Worm (Caenorhabditis elegans): ENCODE data around the gene F59A1.6.

F59A1.6 gene

DNA sequence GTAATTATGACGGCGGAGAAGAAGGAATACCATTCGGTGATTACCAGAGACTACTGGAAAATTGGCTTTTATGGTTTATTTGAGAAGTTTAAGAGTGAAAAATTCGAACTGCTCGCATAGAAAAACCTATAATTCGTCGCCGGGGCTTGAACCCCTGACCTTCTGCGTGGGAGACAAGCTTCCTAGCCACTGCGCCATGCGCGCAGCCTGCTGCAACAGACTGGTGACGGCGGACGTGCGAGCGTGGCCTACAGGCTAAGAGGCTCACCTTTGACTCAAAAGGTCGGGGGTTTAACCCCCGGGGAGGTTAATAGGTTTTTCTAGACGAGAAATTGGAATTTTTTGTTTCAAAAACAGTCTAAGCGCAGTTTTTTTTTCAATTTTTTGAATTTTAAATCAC is 20.6 kb upstream of the F59A1.6 start:
- no peak for TF ChIP-seq rpc-1 (optimal IDR thresholded peaks at IDR 0.05)
- TF ChIP-seq rpc-1 (tag; optimal IDR thresholded peaks at IDR 0.05): peak; percentile 40
- peak; percentile 56 for TF ChIP-seq tbp1 (GFP tag; optimal IDR thresholded peaks at IDR 0.05)
- no peak for TF ChIP-seq Y53F4B.3 (GFP tag; IDR thresholded peaks at IDR 0.05)
- TF ChIP-seq nhr-120 (GFP tag; IDR thresholded peaks at IDR 0.05): peak; percentile 77; the same call in 1 of the 2 replicates
- TF ChIP-seq zfh-2 (GFP tag; conservative IDR thresholded peaks at IDR 0.05): peak; percentile 67

DNA sequence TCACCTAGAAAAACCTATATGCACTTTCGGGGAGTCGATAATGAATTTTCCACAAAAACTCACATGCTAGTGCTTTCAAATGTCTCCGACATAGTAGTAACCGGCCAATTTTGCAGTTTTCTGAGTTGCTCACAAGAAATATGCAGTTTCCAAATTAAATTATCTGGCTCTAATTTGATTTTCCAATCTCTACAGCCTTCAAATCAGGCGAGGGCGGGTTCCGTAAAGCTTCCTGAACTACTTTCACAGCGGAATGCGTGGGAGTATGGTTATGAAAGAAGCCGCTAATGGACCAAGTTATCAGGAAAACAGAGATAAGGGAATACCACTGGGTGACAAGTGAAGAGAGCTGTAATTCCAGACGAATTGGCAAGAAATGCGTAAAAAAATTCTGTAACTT is 19.0 kb upstream of the F59A1.6 start, which contains the start of gene F59A1.11:
Gene F59A1.11, minus strand, starts transcription at position 101 of the 400 bp plus-strand sequence.
- TF ChIP-seq aptf-3 (GFP tag; IDR thresholded peaks at IDR 0.05) (no peak), Y56A3A.18 (GFP tag; IDR thresholded peaks at IDR 0.05) (no peak), F23B12.7 (tag; optimal IDR thresholded peaks at IDR 0.05; ENCODE audit: insufficient read depth) (no peak), ceh-58 (GFP tag; IDR thresholded peaks at IDR 0.05) (no peak), lsy-27 (tag; optimal IDR thresholded peaks at IDR 0.05; ENCODE audit: borderline replicate concordance, insufficient read depth) (no peak), snpc-3.4 (tag; optimal IDR thresholded peaks at IDR 0.05) (no peak), nhr-120 (GFP tag; IDR thresholded peaks at IDR 0.05) (no peak), madf-6 (GFP tag; IDR thresholded peaks at IDR 0.05) (no peak), sdz-38 (tag; optimal IDR thresholded peaks at IDR 0.05) (no peak), die-1 (tag; optimal IDR thresholded peaks at IDR 0.05) (no peak), somi-1 (GFP tag; optimal IDR thresholded peaks at IDR 0.05) (no peak), egrh-3 (GFP tag; IDR thresholded peaks at IDR 0.05) (no peak)

DNA sequence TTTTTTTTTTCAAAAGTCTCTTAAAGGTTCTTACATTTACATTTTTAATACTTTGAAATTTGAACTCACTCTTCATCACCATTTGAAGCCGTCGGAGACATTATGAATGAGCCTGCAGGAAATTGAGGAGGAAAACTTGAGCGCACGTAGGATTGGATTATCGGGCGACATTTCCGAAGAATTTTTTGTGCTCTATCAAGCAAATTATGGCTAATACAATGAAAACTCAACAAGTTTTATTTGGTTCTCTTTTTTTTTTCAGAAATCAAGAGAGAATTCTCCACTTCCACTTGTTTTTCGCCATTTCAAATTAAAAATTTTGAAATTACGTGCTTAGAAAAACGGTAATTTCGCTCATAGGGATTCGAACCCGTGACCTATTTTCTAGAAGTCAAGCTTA is 17.3 kb upstream of the F59A1.6 start, which contains the start of gene F59A1.12:
Gene F59A1.12, minus strand, starts transcription at position 101 of the 400 bp plus-strand sequence.
- no peak for TF ChIP-seq mel-28 (tag; optimal IDR thresholded peaks at IDR 0.05; ENCODE audit: borderline replicate concordance)
- TF ChIP-seq zim-3 (tag; optimal IDR thresholded peaks at IDR 0.05): no peak
- no peak for TF ChIP-seq madf-6 (GFP tag; IDR thresholded peaks at IDR 0.05)
- no peak for TF ChIP-seq die-1 (tag; optimal IDR thresholded peaks at IDR 0.05)
- TF ChIP-seq F52B5.7 (tag; optimal IDR thresholded peaks at IDR 0.05): no peak
- no peak for TF ChIP-seq T07F8.4 (tag; optimal IDR thresholded peaks at IDR 0.05)
- TF ChIP-seq mxl-1 (tag; optimal IDR thresholded peaks at IDR 0.05): no peak
- no peak for TF ChIP-seq ztf-26 (tag; optimal IDR thresholded peaks at IDR 0.05)
- TF ChIP-seq dox-1 (GFP tag; IDR thresholded peaks at IDR 0.05): no peak
- no peak for TF ChIP-seq lin-40 (tag; optimal IDR thresholded peaks at IDR 0.05)
- TF ChIP-seq let-607 (tag; optimal IDR thresholded peaks at IDR 0.05): no peak
- TF ChIP-seq egl-18 (GFP tag; IDR thresholded peaks at IDR 0.05): no peak
- TF ChIP-seq rpc-1 (optimal IDR thresholded peaks at IDR 0.05): no peak
- TF ChIP-seq rpc-1 (tag; optimal IDR thresholded peaks at IDR 0.05): no peak

DNA sequence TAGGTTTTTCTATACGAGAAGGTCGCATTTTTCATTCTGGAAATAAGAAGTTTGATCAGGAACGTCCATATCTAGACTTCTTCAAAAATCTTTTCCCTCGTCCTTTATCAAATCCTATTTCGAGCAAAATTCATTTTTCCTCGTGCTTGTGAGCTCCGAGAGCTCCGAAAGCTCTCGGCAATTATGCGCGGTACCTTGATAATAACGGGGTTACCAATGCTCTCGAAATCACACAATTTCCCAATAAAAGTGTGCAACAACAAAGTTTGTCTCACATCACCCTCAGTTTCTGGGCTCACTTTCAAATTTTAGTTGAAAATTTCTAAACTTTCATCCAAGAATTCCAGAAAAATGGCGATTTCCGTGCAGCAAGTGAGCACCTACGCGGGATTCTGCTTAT is 16.4 kb upstream of the F59A1.6 start, which contains the start of gene str-89:
Gene str-89, plus strand, starts transcription at position 301 of the 400 bp plus-strand sequence.
- TF ChIP-seq aptf-3 (GFP tag; IDR thresholded peaks at IDR 0.05): no peak
- no peak for TF ChIP-seq attf-6 (GFP tag; IDR thresholded peaks at IDR 0.05)
- no peak for TF ChIP-seq sdz-38 (tag; optimal IDR thresholded peaks at IDR 0.05)
- no peak for TF ChIP-seq lsl-1 (GFP tag; optimal IDR thresholded peaks at IDR 0.05)
- TF ChIP-seq lin-35 (GFP tag; optimal IDR thresholded peaks at IDR 0.05): no peak
- no peak for TF ChIP-seq Y53F4B.3 (GFP tag; IDR thresholded peaks at IDR 0.05)
- TF ChIP-seq F57C9.4 (tag; optimal IDR thresholded peaks at IDR 0.05): no peak
- TF ChIP-seq B0336.3 (GFP tag; IDR thresholded peaks at IDR 0.05): no peak
- no peak for TF ChIP-seq lin-40 (tag; optimal IDR thresholded peaks at IDR 0.05)
- no peak for TF ChIP-seq ceh-27 (GFP tag; optimal IDR thresholded peaks at IDR 0.05)
- TF ChIP-seq rcor-1 (GFP tag; IDR thresholded peaks at IDR 0.05): no peak
- no peak for TF ChIP-seq ets-4 (GFP tag; optimal IDR thresholded peaks at IDR 0.05)
- no peak for TF ChIP-seq F49E8.2 (tag; optimal IDR thresholded peaks at IDR 0.05; ENCODE audit: insufficient read depth)
- TF ChIP-seq B0019.2 (GFP tag; conservative IDR thresholded peaks at IDR 0.05): no peak
- no peak for TF ChIP-seq atf-7 (tag; optimal IDR thresholded peaks at IDR 0.05)
- no peak for TF ChIP-seq xnd-1 (tag; optimal IDR thresholded peaks at IDR 0.05)
- no peak for TF ChIP-seq ceh-40 (GFP tag; IDR thresholded peaks at IDR 0.05)
- no peak for TF ChIP-seq B0035.1 (tag; optimal IDR thresholded peaks at IDR 0.05)
- TF ChIP-seq die-1 (tag; optimal IDR thresholded peaks at IDR 0.05): no peak
